Fruit fly (Drosophila melanogaster): ENCODE measurements around the gene CG12104.
A peak's percentile ranks its signal among the peaks of the same experiment; 100 is the strongest.

The CG12104 gene

dm6 chr3L:1558178-1558788, 44.2 kb downstream of the CG12104 start, which contains the start of the genes Pex10 and CG12099:
Pex10 (plus strand) TSS chr3L:1558228.
CG12099 (minus strand) TSS chr3L:1558484.
- TF ChIP-seq ranshi (GFP tag; IDR thresholded peaks at IDR 0.05), result peak; percentile 91
- TF ChIP-seq crp (GFP tag; optimal IDR thresholded peaks at IDR 0.05), result peak; percentile 87 to 98
- peak; percentile 83 for TF ChIP-seq CG18764 (GFP tag; optimal IDR thresholded peaks at IDR 0.05)
- peak; percentile 92 for TF ChIP-seq trem (tag; optimal IDR thresholded peaks at IDR 0.05)
- TF ChIP-seq CG30431 (GFP tag; optimal IDR thresholded peaks at IDR 0.05), result peak; percentile 76
- TF ChIP-seq mirr (GFP tag; optimal IDR thresholded peaks at IDR 0.05), result peak; percentile 79
- TF ChIP-seq CG2889 (GFP tag; IDR thresholded peaks at IDR 0.05), result peak; percentile 79
- TF ChIP-seq Fer3 (tag; optimal IDR thresholded peaks at IDR 0.05), result peak; percentile 86
- TF ChIP-seq CrebB (tag; optimal IDR thresholded peaks at IDR 0.05), result peak; percentile 72
- peak; percentile 94 for TF ChIP-seq CG14710 (tag; optimal IDR thresholded peaks at IDR 0.05)
- TF ChIP-seq CoRest (tag; optimal IDR thresholded peaks at IDR 0.05), result peak; percentile 93
- peak; percentile 74 for TF ChIP-seq stc (GFP tag; IDR thresholded peaks at IDR 0.05)
- TF ChIP-seq CG18476 (GFP tag; optimal IDR thresholded peaks at IDR 0.05), result peak; percentile 84
- peak; percentile 90 for TF ChIP-seq hb (GFP tag; IDR thresholded peaks at IDR 0.05; ENCODE audit: partially characterized antibody)
- TF ChIP-seq dpn (GFP tag; optimal IDR thresholded peaks at IDR 0.05), result peak; percentile 67 to 93
- TF ChIP-seq tgo (GFP tag; IDR thresholded peaks at IDR 0.05), result peak; percentile 93
- peak; percentile 55 for TF ChIP-seq jumu (GFP tag; optimal IDR thresholded peaks at IDR 0.05)
- peak; percentile 41 for TF ChIP-seq kah (GFP tag; optimal IDR thresholded peaks at IDR 0.05)
- TF ChIP-seq corto (GFP tag; optimal IDR thresholded peaks at IDR 0.05), result peak; percentile 88
- peak; percentile 85 for TF ChIP-seq CG3281 (GFP tag; optimal IDR thresholded peaks at IDR 0.05)
- TF ChIP-seq Hr3 (GFP tag; optimal IDR thresholded peaks at IDR 0.05), result peak; percentile 92
- peak; percentile 76 for TF ChIP-seq pzg (GFP tag; optimal IDR thresholded peaks at IDR 0.05)
- peak; percentile 74 for TF ChIP-seq CG3065 (GFP tag; optimal IDR thresholded peaks at IDR 0.05)
- peak; percentile 80; the same call in 1 of the 2 replicates for TF ChIP-seq CG31224 (GFP tag; IDR thresholded peaks at IDR 0.05)
- no peak for TF ChIP-seq prd (optimal IDR thresholded peaks at IDR 0.05)
- peak; percentile 96 for TF ChIP-seq prd (GFP tag; IDR thresholded peaks at IDR 0.05)
- peak; percentile 87 for TF ChIP-seq CG17612 (GFP tag; IDR thresholded peaks at IDR 0.05)
- TF ChIP-seq CG16863 (GFP tag; optimal IDR thresholded peaks at IDR 0.05), result peak; percentile 61
- TF ChIP-seq gfzf (GFP tag; optimal IDR thresholded peaks at IDR 0.05), result no peak
- peak; percentile 84 for TF ChIP-seq E2f1 (GFP tag; IDR thresholded peaks at IDR 0.05)
- peak; percentile 92 for TF ChIP-seq CG17829 (tag; optimal IDR thresholded peaks at IDR 0.05)
- TF ChIP-seq CG13123 (GFP tag; optimal IDR thresholded peaks at IDR 0.05), result peak; percentile 76
- TF ChIP-seq CG11695 (GFP tag; IDR thresholded peaks at IDR 0.05), result peak; percentile 84
- peak; percentile 33; the same call in 1 of the 2 replicates for TF ChIP-seq Doc2 (GFP tag; IDR thresholded peaks at IDR 0.05)
- 0 out of 2 replicates have a peak, but pooled peaks have one; percentile 48 for TF ChIP-seq dati (GFP tag; IDR thresholded peaks at IDR 0.05)
- TF ChIP-seq Hmx (GFP tag; optimal IDR thresholded peaks at IDR 0.05), result no peak
- TF ChIP-seq zfh2 (GFP tag; optimal IDR thresholded peaks at IDR 0.05), result peak; percentile 82
- peak; percentile 95 for TF ChIP-seq CG4404 (GFP tag; IDR thresholded peaks at IDR 0.05)
- TF ChIP-seq CG2202 (tag; optimal IDR thresholded peaks at IDR 0.05), result peak; percentile 69
- peak; percentile 16 for TF ChIP-seq run (tag; optimal IDR thresholded peaks at IDR 0.05)
- TF ChIP-seq ken (GFP tag; IDR thresholded peaks at IDR 0.05), result peak; percentile 93
- TF ChIP-seq CG10565 (GFP tag; optimal IDR thresholded peaks at IDR 0.05), result no peak
- peak; percentile 41 for TF ChIP-seq fd64A (GFP tag; optimal IDR thresholded peaks at IDR 0.05)
- no peak for TF ChIP-seq CG8281 (tag; optimal IDR thresholded peaks at IDR 0.05)
- TF ChIP-seq CG10431 (GFP tag; optimal IDR thresholded peaks at IDR 0.05), result no peak
- TF ChIP-seq wek (GFP tag; optimal IDR thresholded peaks at IDR 0.05), result no peak
- peak; percentile 96 for TF ChIP-seq unc-4 (GFP tag; IDR thresholded peaks at IDR 0.05; ENCODE audit: partially characterized antibody)
- peak; percentile 75 for TF ChIP-seq Adf1 (GFP tag; IDR thresholded peaks at IDR 0.05)
- TF ChIP-seq CG3995 (GFP tag; optimal IDR thresholded peaks at IDR 0.05), result peak; percentile 66
- peak; percentile 93 for TF ChIP-seq vvl (GFP tag; IDR thresholded peaks at IDR 0.05)
